Worm (Caenorhabditis elegans) whole organism, L4 larva: ENCODE results near the gene Y53F4B.10.

ENCODE experiments used
- D1046.2 ChIP-seq: fragments of 200-800 bp; sonication (Bioruptor generic); IDR thresholded peaks from 2 replicates; pipeline ENCODE4 v1.3.6; 2022; ENCODE audit warnings: missing genetic modification characterization, missing compliant biosample characterization
- F26F4.8 ChIP-seq: fragments of 200-800 bp; sonication (Bioruptor generic); conservative IDR thresholded peaks from 2 replicates; pipeline ENCODE4 v1.3.6; 2022; ENCODE audit warnings: missing genetic modification characterization, missing compliant biosample characterization
- F37D6.2 ChIP-seq: sonication (generic microtip); optimal IDR thresholded peaks from 2 replicates; lab custom pipeline; 2016; ENCODE audit warnings: mild to moderate bottlenecking, missing genetic modification characterization, missing compliant biosample characterization
- T20F7.1 ChIP-seq: fragments of 200-800 bp; sonication (Bioruptor generic); optimal IDR thresholded peaks from 2 replicates; lab custom pipeline; 2018; ENCODE audit warnings: mild to moderate bottlenecking, missing genetic modification characterization, missing compliant biosample characterization
- Y105C5A.15 ChIP-seq: fragments of 200-800 bp; sonication (Bioruptor generic); IDR thresholded peaks from 2 replicates; pipeline ENCODE4 v1.3.6; 2022; ENCODE audit warnings: missing genetic modification characterization, missing compliant biosample characterization
- ZK546.5 ChIP-seq, 2 experiments: sonication (generic microtip); optimal IDR thresholded peaks; 2 replicates each; lab custom pipeline; 2017; ENCODE audit warnings: missing biosample characterization in 2 of 2, missing genetic modification characterization in 2 of 2
- attf-4 ChIP-seq: sonication (generic microtip); optimal IDR thresholded peaks from 3 replicates; lab custom pipeline; 2017; ENCODE audit warnings: missing biosample characterization, missing genetic modification characterization
- ceh-20 ChIP-seq: fragments of 200-800 bp; sonication (Bioruptor generic); IDR thresholded peaks from 2 replicates; pipeline ENCODE4 v1.3.6; 2022; ENCODE audit warnings: missing genetic modification reagents, missing genetic modification characterization, missing compliant biosample characterization
- ceh-28 ChIP-seq: fragments of 150-350 bp; optimal IDR thresholded peaks from 2 replicates; lab custom pipeline; 2014; ENCODE audit warnings: missing biosample characterization, missing genetic modification reagents, missing genetic modification characterization
- ceh-62 ChIP-seq: sonication (generic microtip); optimal IDR thresholded peaks from 2 replicates; lab custom pipeline; 2017; ENCODE audit warnings: missing biosample characterization, missing genetic modification characterization
- ces-1 ChIP-seq: fragments of 150-350 bp; sonication (generic microtip); optimal IDR thresholded peaks from 4 replicates; lab custom pipeline; 2014; ENCODE audit warnings: missing biosample characterization, missing genetic modification reagents, missing genetic modification characterization
- ctbp-1 ChIP-seq: fragments of 200-800 bp; sonication (Bioruptor generic); IDR thresholded peaks from 2 replicates; pipeline ENCODE4 v1.3.6; 2022; ENCODE audit warnings: missing genetic modification reagents, missing genetic modification characterization, missing compliant biosample characterization
- daf-12 ChIP-seq: fragments of 150-350 bp; optimal IDR thresholded peaks from 2 replicates; lab custom pipeline; 2014; ENCODE audit warnings: missing biosample characterization, missing genetic modification reagents, missing genetic modification characterization
- daf-16 ChIP-seq, 3 experiments: sonication (generic microtip); optimal IDR thresholded peaks; 2 replicates each; lab custom pipeline; 2016 to 2017; ENCODE audit warnings: missing genetic modification characterization in 3 of 3, missing genetic modification reagents in 3 of 3, mild to moderate bottlenecking in 2 of 3, missing compliant biosample characterization in 2 of 3, missing biosample characterization in 1 of 3, moderate library complexity in 1 of 3
- daf-19 ChIP-seq: fragments of 200-800 bp; sonication (Bioruptor generic); conservative IDR thresholded peaks from 2 replicates; pipeline ENCODE4 v1.3.6; 2022; ENCODE audit warnings: missing genetic modification characterization, missing compliant biosample characterization
- dmd-6 ChIP-seq: fragments of 200-800 bp; sonication (Bioruptor generic); IDR thresholded peaks from 2 replicates; pipeline ENCODE4 v1.3.6; 2022; ENCODE audit warnings: missing genetic modification reagents, missing genetic modification characterization, missing compliant biosample characterization
- dmd-9 ChIP-seq: fragments of 200-800 bp; sonication (Bioruptor generic); IDR thresholded peaks from 2 replicates; pipeline ENCODE4 v1.3.6; 2022; ENCODE audit warnings: missing genetic modification reagents, missing genetic modification characterization, missing compliant biosample characterization
- dpl-1 ChIP-seq: fragments of 150-350 bp; optimal IDR thresholded peaks from 2 replicates; lab custom pipeline; 2014; ENCODE audit warnings: missing biosample characterization, missing genetic modification reagents, missing genetic modification characterization
- duxl-1 ChIP-seq: sonication (generic microtip); optimal IDR thresholded peaks from 2 replicates; lab custom pipeline; 2016; ENCODE audit warnings: mild to moderate bottlenecking, missing genetic modification characterization, moderate library complexity, missing compliant biosample characterization; ENCODE audit not compliant: poor library complexity
- dve-1 ChIP-seq: sonication (generic microtip); optimal IDR thresholded peaks from 2 replicates; lab custom pipeline; 2017; ENCODE audit warnings: antibody characterized with exemption, mild to moderate bottlenecking, missing genetic modification characterization, missing compliant biosample characterization; ENCODE audit not compliant: insufficient read depth
- egl-27 ChIP-seq: sonication (generic microtip); optimal IDR thresholded peaks from 3 replicates; lab custom pipeline; 2017; ENCODE audit warnings: missing biosample characterization, missing genetic modification reagents, missing genetic modification characterization
- egl-43 ChIP-seq: fragments of 200-800 bp; sonication (Bioruptor generic); IDR thresholded peaks from 2 replicates; pipeline ENCODE4 v1.3.6; 2022; ENCODE audit warnings: missing genetic modification reagents, missing genetic modification characterization, missing compliant biosample characterization
- fos-1 ChIP-seq: fragments of 150-350 bp; optimal IDR thresholded peaks from 2 replicates; lab custom pipeline; 2014; ENCODE audit warnings: missing biosample characterization, missing genetic modification characterization
- hif-1 ChIP-seq, 2 experiments: sonication (generic microtip); optimal IDR thresholded peaks; 2 replicates each; lab custom pipeline; 2016 to 2017; ENCODE audit warnings: missing compliant biosample characterization in 2 of 2, missing genetic modification characterization in 2 of 2, missing genetic modification reagents in 2 of 2, missing genotype in 2 of 2, mild to moderate bottlenecking in 1 of 2
- hlh-30 ChIP-seq: sonication (generic microtip); optimal IDR thresholded peaks from 2 replicates; lab custom pipeline; 2017; ENCODE audit warnings: antibody characterized with exemption, mild to moderate bottlenecking, missing genetic modification characterization, missing compliant biosample characterization; ENCODE audit not compliant: insufficient read depth
- lim-7 ChIP-seq: fragments of 200-800 bp; sonication (Bioruptor generic); IDR thresholded peaks from 2 replicates; pipeline ENCODE4 v1.3.6; 2022; ENCODE audit warnings: missing genetic modification characterization, missing compliant biosample characterization
- lin-15B ChIP-seq: fragments of 150-350 bp; sonication (generic microtip); optimal IDR thresholded peaks from 3 replicates; lab custom pipeline; 2014; ENCODE audit warnings: missing biosample characterization, missing genetic modification characterization
- lin-38 ChIP-seq: fragments of 200-800 bp; sonication (Bioruptor generic); IDR thresholded peaks from 2 replicates; pipeline ENCODE4 v1.3.6; 2022; ENCODE audit warnings: missing genetic modification reagents, missing genetic modification characterization, missing compliant biosample characterization
- madf-9 ChIP-seq: fragments of 200-800 bp; sonication (Bioruptor generic); conservative IDR thresholded peaks from 2 replicates; pipeline ENCODE4 v1.3.6; 2022; ENCODE audit warnings: missing genetic modification reagents, missing genetic modification characterization, missing compliant biosample characterization
- mes-2 ChIP-seq: sonication (generic microtip); optimal IDR thresholded peaks from 2 replicates; lab custom pipeline; 2016; ENCODE audit warnings: missing genotype, mild to moderate bottlenecking, missing genetic modification characterization, missing compliant biosample characterization; ENCODE audit not compliant: poor library complexity, severe bottlenecking
- mxl-2 ChIP-seq: fragments of 200-800 bp; sonication (Bioruptor generic); conservative IDR thresholded peaks from 2 replicates; pipeline ENCODE4 v1.3.6; 2022; ENCODE audit warnings: missing genetic modification reagents, missing genetic modification characterization, missing compliant biosample characterization
- nhr-11 ChIP-seq: fragments of 150-350 bp; optimal IDR thresholded peaks from 2 replicates; lab custom pipeline; 2014; ENCODE audit warnings: missing biosample characterization, missing genetic modification characterization
- nhr-111 ChIP-seq: fragments of 200-800 bp; sonication (Bioruptor generic); optimal IDR thresholded peaks from 2 replicates; lab custom pipeline; 2018; ENCODE audit warnings: mild to moderate bottlenecking, missing genetic modification characterization, missing compliant biosample characterization
- nhr-237 ChIP-seq: sonication (generic microtip); optimal IDR thresholded peaks from 2 replicates; lab custom pipeline; 2017; ENCODE audit warnings: missing biosample characterization, missing genetic modification characterization
- nhr-28 ChIP-seq: fragments of 150-350 bp; optimal IDR thresholded peaks from 2 replicates; lab custom pipeline; 2014; ENCODE audit warnings: missing biosample characterization, missing genetic modification characterization
- nhr-42 ChIP-seq: fragments of 200-800 bp; sonication (Bioruptor generic); IDR thresholded peaks from 2 replicates; pipeline ENCODE4 v1.3.6; 2022; ENCODE audit warnings: missing genetic modification characterization, missing compliant biosample characterization
- nhr-76 ChIP-seq: fragments of 150-350 bp; optimal IDR thresholded peaks from 2 replicates; lab custom pipeline; 2014; ENCODE audit warnings: missing biosample characterization, missing genetic modification characterization
- nhr-77 ChIP-seq: fragments of 150-350 bp; optimal IDR thresholded peaks from 2 replicates; lab custom pipeline; 2014; ENCODE audit warnings: missing biosample characterization, missing genetic modification characterization
- pha-4 ChIP-seq, 2 experiments: fragments of 150-350 bp in 1 of 2; fragments of 200-800 bp in 1 of 2; sonication (Bioruptor generic) in 1 of 2; IDR thresholded peaks in 1 of 2; optimal IDR thresholded peaks in 1 of 2; 2 replicates each; pipeline versions ENCODE4 v1.3.6 to Lab custom; 2014 to 2022; ENCODE audit warnings: missing genetic modification characterization in 2 of 2, missing genetic modification reagents in 2 of 2, missing biosample characterization in 1 of 2, missing compliant biosample characterization in 1 of 2
- php-3 ChIP-seq: fragments of 200-800 bp; sonication (Bioruptor generic); IDR thresholded peaks from 2 replicates; pipeline ENCODE4 v1.3.6; 2022; ENCODE audit warnings: missing genetic modification reagents, missing genetic modification characterization, missing compliant biosample characterization
- skn-1 ChIP-seq: fragments of 150-350 bp; optimal IDR thresholded peaks from 2 replicates; lab custom pipeline; 2014; ENCODE audit warnings: missing biosample characterization, missing genetic modification characterization
- snpc-1.2 ChIP-seq: fragments of 200-800 bp; sonication (Bioruptor generic); IDR thresholded peaks from 2 replicates; pipeline ENCODE4 v1.3.6; 2022; ENCODE audit warnings: missing genetic modification reagents, missing genetic modification characterization, missing compliant biosample characterization
- spr-1 ChIP-seq: sonication (generic microtip); optimal IDR thresholded peaks from 2 replicates; lab custom pipeline; 2016; ENCODE audit warnings: mild to moderate bottlenecking, missing genetic modification characterization, missing compliant biosample characterization
- tag-97 ChIP-seq: fragments of 200-800 bp; sonication (Bioruptor generic); IDR thresholded peaks from 2 replicates; pipeline ENCODE4 v1.3.6; 2022; ENCODE audit warnings: missing genetic modification characterization, missing compliant biosample characterization
- unc-130 ChIP-seq: sonication (generic microtip); optimal IDR thresholded peaks from 2 replicates; lab custom pipeline; 2016; ENCODE audit warnings: missing genetic modification reagents, missing genetic modification characterization, missing compliant biosample characterization
- vab-7 ChIP-seq: fragments of 200-800 bp; sonication (Bioruptor generic); IDR thresholded peaks from 2 replicates; pipeline ENCODE4 v1.3.6; 2022; ENCODE audit warnings: missing genetic modification reagents, missing genetic modification characterization, missing compliant biosample characterization
- zag-1 ChIP-seq: fragments of 150-350 bp; optimal IDR thresholded peaks from 2 replicates; lab custom pipeline; 2014; ENCODE audit warnings: missing biosample characterization, missing genetic modification characterization
- zfp-3 ChIP-seq: fragments of 200-800 bp; sonication (Bioruptor generic); conservative IDR thresholded peaks from 2 replicates; pipeline ENCODE4 v1.3.6; 2022; ENCODE audit warnings: missing genetic modification reagents, missing genetic modification characterization, missing compliant biosample characterization
- zip-2 ChIP-seq: fragments of 150-350 bp; optimal IDR thresholded peaks from 2 replicates; lab custom pipeline; 2014; ENCODE audit warnings: missing biosample characterization, missing genetic modification characterization

Gene Y53F4B.10

ce11 chrII:15025599-15026164 is 22.4 kb upstream of the Y53F4B.10 start, which contains the start of gene cmtr-1 (continued):
- TF ChIP-seq mxl-2 = peak; percentile 29; the same call in 1 of the 2 replicates
- TF ChIP-seq F26F4.8 (GFP tag; lab: Robert Waterston, UW) = no peak
- TF ChIP-seq dmd-6 (GFP tag; lab: Robert Waterston, UW) = peak; percentile 95
- TF ChIP-seq attf-4 (tag; lab: Kevin White, UChicago) = no peak
- TF ChIP-seq ceh-20 (GFP tag; lab: Robert Waterston, UW) = peak; percentile 87
- peak; percentile 90 for TF ChIP-seq dmd-9 (GFP tag; lab: Robert Waterston, UW)
- peak; percentile 100 for TF ChIP-seq T20F7.1 (GFP tag; lab: Kevin White, UChicago)
- TF ChIP-seq daf-16 (GFP tag; optimal IDR thresholded peaks at IDR 0.05; lab: Kevin White, UChicago) = peak; percentile 82 to 93
- peak; percentile 92 for TF ChIP-seq daf-16 (tag; optimal IDR thresholded peaks at IDR 0.05; lab: Kevin White, UChicago)
- peak; percentile 95 for TF ChIP-seq duxl-1 (tag; lab: Kevin White, UChicago)
- peak; percentile 85 for TF ChIP-seq vab-7 (GFP tag; lab: Robert Waterston, UW)
- TF ChIP-seq hif-1 (tag; optimal IDR thresholded peaks at IDR 0.05; lab: Kevin White, UChicago) = peak; percentile 73 to 79
- peak; percentile 99 for TF ChIP-seq dve-1 (tag; lab: Kevin White, UChicago)
- peak; percentile 80 for TF ChIP-seq ctbp-1
- TF ChIP-seq spr-1 (tag; lab: Kevin White, UChicago) = peak; percentile 95
- TF ChIP-seq zfp-3 (GFP tag; lab: Robert Waterston, UW) = peak; percentile 92
- TF ChIP-seq lim-7 (GFP tag; lab: Robert Waterston, UW) = no peak
- peak; percentile 92 for TF ChIP-seq lin-38 (GFP tag; lab: Robert Waterston, UW)
- peak; percentile 98 for TF ChIP-seq mes-2 (tag; lab: Kevin White, UChicago)
- no peak for TF ChIP-seq daf-12 (tag; lab: Kevin White, UChicago)
- TF ChIP-seq ceh-28 (tag; lab: Kevin White, UChicago) = no peak
- TF ChIP-seq egl-27 = no peak
- TF ChIP-seq ceh-62 = no peak
- TF ChIP-seq php-3 (GFP tag; lab: Robert Waterston, UW) = peak; percentile 86
- TF ChIP-seq nhr-76 (tag; lab: Kevin White, UChicago) = no peak
- TF ChIP-seq nhr-42 (GFP tag; lab: Robert Waterston, UW) = peak; percentile 98
- TF ChIP-seq hlh-30 (tag; lab: Kevin White, UChicago) = peak; percentile 87
- TF ChIP-seq nhr-111 = peak; percentile 25
- TF ChIP-seq nhr-11 (tag; lab: Kevin White, UChicago) = peak; percentile 89
- TF ChIP-seq pha-4 (GFP tag; IDR thresholded peaks at IDR 0.05; lab: Robert Waterston, UW) = peak; percentile 91
- TF ChIP-seq pha-4 (tag; optimal IDR thresholded peaks at IDR 0.05; lab: Kevin White, UChicago) = no peak
- peak; percentile 77 for TF ChIP-seq madf-9 (GFP tag; lab: Robert Waterston, UW)
- peak; percentile 83 for TF ChIP-seq nhr-28 (tag; lab: Kevin White, UChicago)
- TF ChIP-seq D1046.2 (GFP tag; lab: Robert Waterston, UW) = peak; percentile 75; the same call in 1 of the 2 replicates
- no peak for TF ChIP-seq tag-97 (GFP tag; lab: Robert Waterston, UW)
- TF ChIP-seq dpl-1 (GFP tag; lab: Kevin White, UChicago) = peak; percentile 91
- TF ChIP-seq egl-43 = peak; percentile 92
- TF ChIP-seq nhr-77 = peak; percentile 97
- peak; percentile 33 for TF ChIP-seq nhr-237 (tag; lab: Kevin White, UChicago)
- peak; percentile 67; the same call in 1 of the 2 replicates for TF ChIP-seq daf-19
- no peak for TF ChIP-seq fos-1 (tag; lab: Kevin White, UChicago)
- peak; percentile 85 for TF ChIP-seq lin-15B (tag; lab: Kevin White, UChicago)
- peak; percentile 93 for TF ChIP-seq unc-130 (GFP tag; lab: Kevin White, UChicago)
- TF ChIP-seq zag-1 (tag; lab: Kevin White, UChicago) = no peak
- peak; percentile 84 for TF ChIP-seq zip-2 (tag; lab: Kevin White, UChicago)
- no peak for TF ChIP-seq Y105C5A.15 (GFP tag; lab: Robert Waterston, UW)
- peak; percentile 86 for TF ChIP-seq snpc-1.2 (GFP tag; lab: Robert Waterston, UW)
- TF ChIP-seq skn-1 (tag; lab: Kevin White, UChicago) = no peak
- TF ChIP-seq ZK546.5 (tag; optimal IDR thresholded peaks at IDR 0.05; lab: Kevin White, UChicago) = peak; percentile 38 to 39
- peak; percentile 15 for TF ChIP-seq ces-1 (GFP tag; lab: Kevin White, UChicago)
- peak; percentile 85 for TF ChIP-seq F37D6.2
